Worm (Caenorhabditis elegans) whole organism, young adult: ENCODE measurements around the gene C08E3.15.

Experiments
- F22D6.2 ChIP-seq: sonication (generic microtip); optimal IDR thresholded peaks from 2 replicates; lab custom pipeline; 2016; ENCODE audit warnings: mild to moderate bottlenecking, missing genetic modification characterization, missing compliant biosample characterization
- F49E8.2 ChIP-seq: sonication (generic microtip); optimal IDR thresholded peaks from 3 replicates; lab custom pipeline; 2017; ENCODE audit warnings: missing genetic modification characterization, mild to moderate bottlenecking, missing compliant biosample characterization, antibody characterized with exemption, moderate library complexity; ENCODE audit not compliant: insufficient read depth
- F57C9.4 ChIP-seq: sonication (generic microtip); optimal IDR thresholded peaks from 2 replicates; lab custom pipeline; 2017; ENCODE audit warnings: mild to moderate bottlenecking, missing genetic modification characterization, missing compliant biosample characterization
- bed-1 ChIP-seq: fragments of 200-800 bp; sonication (Bioruptor generic); IDR thresholded peaks from 2 replicates; pipeline ENCODE4 v1.3.6; 2022; ENCODE audit warnings: missing genetic modification reagents, missing genetic modification characterization, missing compliant biosample characterization
- ceh-58 ChIP-seq: fragments of 200-800 bp; sonication (Bioruptor generic); IDR thresholded peaks from 2 replicates; pipeline ENCODE4 v1.3.6; 2022; ENCODE audit warnings: missing genetic modification characterization, missing compliant biosample characterization
- hsf-1 ChIP-seq: fragments of 200-800 bp; sonication (Bioruptor generic); IDR thresholded peaks from 2 replicates; pipeline ENCODE4 v1.3.6; 2022; ENCODE audit warnings: missing genetic modification reagents, missing genetic modification characterization, missing compliant biosample characterization
- let-526 ChIP-seq: fragments of 200-800 bp; sonication (Bioruptor generic); IDR thresholded peaks from 2 replicates; pipeline ENCODE4 v1.3.6; 2022; ENCODE audit warnings: missing genetic modification reagents, missing genetic modification characterization, missing compliant biosample characterization
- nfya-2 ChIP-seq: fragments of 200-800 bp; sonication (Bioruptor generic); IDR thresholded peaks from 2 replicates; pipeline ENCODE4 v1.3.6; 2022; ENCODE audit warnings: missing genetic modification reagents, missing genetic modification characterization, missing compliant biosample characterization
- nhr-179 ChIP-seq: sonication (generic microtip); optimal IDR thresholded peaks from 2 replicates; lab custom pipeline; 2016; ENCODE audit warnings: mild to moderate bottlenecking, missing genetic modification characterization, missing compliant biosample characterization
- snpc-4 ChIP-seq, 5 experiments: fragments of 150-350 bp in 1 of 5; sonication (generic microtip) in 4 of 5; optimal IDR thresholded peaks; 2 replicates each; lab custom pipeline; 2014 to 2018; ENCODE audit warnings: missing genetic modification characterization in 5 of 5, missing biosample characterization in 3 of 5, antibody characterized with exemption in 2 of 5, mild to moderate bottlenecking in 2 of 5, missing compliant biosample characterization in 2 of 5, missing genotype in 2 of 5, moderate library complexity in 2 of 5, missing genetic modification reagents in 1 of 5

DNA sequence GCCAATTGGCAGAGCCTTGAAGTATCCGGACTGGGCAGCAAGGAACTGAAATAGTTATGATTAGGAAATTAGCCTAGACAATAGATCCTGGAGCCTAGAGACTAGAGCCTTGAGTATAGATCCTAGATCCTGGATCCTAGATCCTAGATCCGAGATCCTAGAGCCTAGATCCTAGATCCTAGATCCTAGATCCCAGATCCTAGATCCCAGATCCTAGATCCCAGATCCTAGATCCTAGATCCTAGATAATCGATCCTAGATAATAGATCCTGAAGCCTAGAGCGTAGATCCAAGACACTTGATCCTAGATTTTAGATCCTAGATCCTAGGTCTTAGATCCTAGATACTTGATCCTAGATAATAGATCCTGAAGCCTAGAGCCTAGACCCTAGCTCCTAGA is 22.7 kb downstream of the C08E3.15 start:
- TF ChIP-seq snpc-4 (GFP tag; optimal IDR thresholded peaks at IDR 0.05; lab: Kevin White, UChicago) (no peak), snpc-4 (tag; optimal IDR thresholded peaks at IDR 0.05; lab: Kevin White, UChicago) (no peak), let-526 (GFP tag; lab: Robert Waterston, UW) (no peak), F49E8.2 (no peak), hsf-1 (no peak), F22D6.2 (no peak), bed-1 (GFP tag; lab: Robert Waterston, UW) (no peak), F57C9.4 (tag; lab: Kevin White, UChicago) (no peak), nhr-179 (tag; lab: Kevin White, UChicago) (no peak), nfya-2 (GFP tag; lab: Robert Waterston, UW) (no peak), ceh-58 (GFP tag; lab: Robert Waterston, UW) (no peak)
